Fruit fly (Drosophila melanogaster): ENCODE results near the gene CG32365.

CG32365 gene

dm6 chr3L:7850771-7851358 is 18.0 kb upstream of the CG32365 start (continued):
- TF ChIP-seq chinmo (GFP tag; IDR thresholded peaks at IDR 0.05; ENCODE audit: partially characterized antibody) (no peak), pzg (GFP tag; optimal IDR thresholded peaks at IDR 0.05) (peak; percentile 2), HmgD (GFP tag; optimal IDR thresholded peaks at IDR 0.05) (peak; percentile 77), CG5953 (GFP tag; IDR thresholded peaks at IDR 0.05) (0 out of 2 replicates have a peak, but pooled peaks have one; percentile 60), Hr3 (GFP tag; optimal IDR thresholded peaks at IDR 0.05) (peak; percentile 79), BtbVII (GFP tag; optimal IDR thresholded peaks at IDR 0.05) (peak; percentile 88), E2f1 (GFP tag; IDR thresholded peaks at IDR 0.05) (peak; percentile 86), CG4854 (GFP tag; optimal IDR thresholded peaks at IDR 0.05) (peak; percentile 70), Dip3 (GFP tag; optimal IDR thresholded peaks at IDR 0.05) (peak; percentile 81), dimm (GFP tag; IDR thresholded peaks at IDR 0.05) (no peak), CG30431 (GFP tag; optimal IDR thresholded peaks at IDR 0.05) (peak; percentile 56), CG7987 (GFP tag; optimal IDR thresholded peaks at IDR 0.05) (peak; percentile 58), B-H1 (GFP tag; IDR thresholded peaks at IDR 0.05) (peak; percentile 80), sr (GFP tag; IDR thresholded peaks at IDR 0.05) (no peak), hbn (GFP tag; IDR thresholded peaks at IDR 0.05; ENCODE audit: partially characterized antibody) (no peak), gcm2 (GFP tag; optimal IDR thresholded peaks at IDR 0.05) (peak; percentile 69), jumu (GFP tag; optimal IDR thresholded peaks at IDR 0.05) (peak; percentile 86), D (optimal IDR thresholded peaks at IDR 0.05) (no peak), D (GFP tag; optimal IDR thresholded peaks at IDR 0.05) (peak; percentile 86), Asciz (GFP tag; optimal IDR thresholded peaks at IDR 0.05) (peak; percentile 82), CG10431 (GFP tag; optimal IDR thresholded peaks at IDR 0.05) (peak; percentile 58), CG5180 (GFP tag; optimal IDR thresholded peaks at IDR 0.05) (peak; percentile 74), caup (GFP tag; optimal IDR thresholded peaks at IDR 0.05; ENCODE audit: severe bottlenecking) (peak; percentile 90), maf-S (GFP tag; optimal IDR thresholded peaks at IDR 0.05) (peak; percentile 70), pros (GFP tag; optimal IDR thresholded peaks at IDR 0.05) (peak; percentile 57), HmgZ (tag; optimal IDR thresholded peaks at IDR 0.05) (peak; percentile 92), CG10979 (tag; optimal IDR thresholded peaks at IDR 0.05) (peak; percentile 83), ase (GFP tag; IDR thresholded peaks at IDR 0.05) (peak; percentile 81), CG10321 (GFP tag; IDR thresholded peaks at IDR 0.05) (peak; percentile 56; the same call in 1 of the 2 replicates), Vsx1 (GFP tag; optimal IDR thresholded peaks at IDR 0.05) (peak; percentile 84), sim (GFP tag; IDR thresholded peaks at IDR 0.05) (0 out of 2 replicates have a peak, but pooled peaks have one; percentile 47), tna (GFP tag; IDR thresholded peaks at IDR 0.05; ENCODE audit: partially characterized antibody) (no peak), YL-1 (GFP tag; optimal IDR thresholded peaks at IDR 0.05) (no peak), chm (GFP tag; IDR thresholded peaks at IDR 0.05) (peak; percentile 66; the same call in 1 of the 2 replicates), Sox100B (GFP tag; optimal IDR thresholded peaks at IDR 0.05) (peak; percentile 87), CG9609 (GFP tag; optimal IDR thresholded peaks at IDR 0.05) (peak; percentile 83), shn (GFP tag; optimal IDR thresholded peaks at IDR 0.05) (peak; percentile 74), stwl (tag; optimal IDR thresholded peaks at IDR 0.05) (no peak), Usf (GFP tag; optimal IDR thresholded peaks at IDR 0.05) (peak; percentile 16), Dek (tag; optimal IDR thresholded peaks at IDR 0.05) (peak; percentile 84), Sox102F (GFP tag; optimal IDR thresholded peaks at IDR 0.05) (peak; percentile 91), CG11560 (tag; IDR thresholded peaks at IDR 0.05) (no peak), fru (optimal IDR thresholded peaks at IDR 0.05) (no peak), CG12744 (GFP tag; optimal IDR thresholded peaks at IDR 0.05) (peak; percentile 81), CG12236 (GFP tag; optimal IDR thresholded peaks at IDR 0.05) (peak; percentile 74), tgo (GFP tag; IDR thresholded peaks at IDR 0.05) (peak; percentile 90), psq (GFP tag; optimal IDR thresholded peaks at IDR 0.05) (peak; percentile 57), Rfx (GFP tag; IDR thresholded peaks at IDR 0.05) (peak; percentile 75; the same call in 1 of the 2 replicates), CG10274 (GFP tag; optimal IDR thresholded peaks at IDR 0.05) (peak; percentile 68), CG34224 (GFP tag; IDR thresholded peaks at IDR 0.05; ENCODE audit: partially characterized antibody) (no peak)

Measured in whole organism, embryonic.